Fruit fly (Drosophila melanogaster): ENCODE data around the gene CG34437.

- TF ChIP-seq psq (optimal IDR thresholded peaks at IDR 0.05) = no peak
- TF ChIP-seq EcR (GFP tag; optimal IDR thresholded peaks at IDR 0.05) = no peak
- no peak for TF ChIP-seq Dll (optimal IDR thresholded peaks at IDR 0.05)
- no peak for TF ChIP-seq pan (optimal IDR thresholded peaks at IDR 0.05)
Observed at dm6 chr3R:28283419-28283818, at the start of gene CG34437.

All from whole organism.